Comparison of ENCODE assay signal across 1 fruit fly cellular context in genomic region chrX:6030010-6030409, dm6.
TF ChIP-seq lines count a peak whose summit lies in the region.

No protein-coding gene starts in this region.

TF ChIP-seq in whole organism, prepupa, 60 proteins besides CTCF, POLR2A, EP300 and RAD21 (continued from another document):
- TF ChIP-seq CG34406 (GFP tag; optimal IDR thresholded peaks at IDR 0.05; lab: Kevin White, UChicago) (peak; percentile 28), acj6 (GFP tag; optimal IDR thresholded peaks at IDR 0.05; lab: Kevin White, UChicago) (peak; percentile 40), salr (GFP tag; optimal IDR thresholded peaks at IDR 0.05; lab: Kevin White, UChicago) (no peak), Blimp-1 (GFP tag; optimal IDR thresholded peaks at IDR 0.05; lab: Kevin White, UChicago) (peak; percentile 33), CG7368 (GFP tag; optimal IDR thresholded peaks at IDR 0.05; lab: Kevin White, UChicago) (no peak), lz (GFP tag; optimal IDR thresholded peaks at IDR 0.05; lab: Kevin White, UChicago) (peak; percentile 73), net (GFP tag; optimal IDR thresholded peaks at IDR 0.05; lab: Kevin White, UChicago) (no peak), topi (GFP tag; optimal IDR thresholded peaks at IDR 0.05; lab: Kevin White, UChicago) (peak; percentile 82), Lpt (GFP tag; optimal IDR thresholded peaks at IDR 0.05; lab: Kevin White, UChicago) (no peak), Smox (GFP tag; optimal IDR thresholded peaks at IDR 0.05; lab: Kevin White, UChicago) (peak; percentile 70), CG8119 (GFP tag; IDR thresholded peaks at IDR 0.05; lab: Robert Waterston, UW) (no peak), CG8632 (GFP tag; optimal IDR thresholded peaks at IDR 0.05; lab: Kevin White, UChicago) (peak; percentile 0), spab (GFP tag; optimal IDR thresholded peaks at IDR 0.05; lab: Kevin White, UChicago) (no peak), CG9139 (GFP tag; optimal IDR thresholded peaks at IDR 0.05; lab: Kevin White, UChicago) (no peak), Sox14 (GFP tag; optimal IDR thresholded peaks at IDR 0.05; lab: Kevin White, UChicago) (no peak), CG11294 (GFP tag; IDR thresholded peaks at IDR 0.05; lab: Robert Waterston, UW) (no peak), CG10631 (GFP tag; optimal IDR thresholded peaks at IDR 0.05; lab: Kevin White, UChicago) (peak; percentile 22), CG6854 (GFP tag; optimal IDR thresholded peaks at IDR 0.05; lab: Kevin White, UChicago) (peak; percentile 41), esn (GFP tag; optimal IDR thresholded peaks at IDR 0.05; lab: Kevin White, UChicago) (peak; percentile 78), Hr4 (GFP tag; optimal IDR thresholded peaks at IDR 0.05; lab: Kevin White, UChicago) (no peak), CG31627 (GFP tag; optimal IDR thresholded peaks at IDR 0.05; lab: Kevin White, UChicago) (peak; percentile 69), CG3919 (GFP tag; optimal IDR thresholded peaks at IDR 0.05; lab: Kevin White, UChicago) (peak; percentile 53), CG6163 (GFP tag; IDR thresholded peaks at IDR 0.05; lab: Robert Waterston, UW) (peak; percentile 37; the same call in 1 of the 3 replicates), Gug (GFP tag; IDR thresholded peaks at IDR 0.05; lab: Robert Waterston, UW) (no peak), Hr39 (GFP tag; optimal IDR thresholded peaks at IDR 0.05; lab: Kevin White, UChicago) (peak; percentile 72), Ets21C (GFP tag; optimal IDR thresholded peaks at IDR 0.05; lab: Kevin White, UChicago) (peak; percentile 61), CG15336 (GFP tag; IDR thresholded peaks at IDR 0.05; lab: Robert Waterston, UW) (no peak)
TF ChIP-seq in whole organism, prepupa: peak in this region for 31.
